Fruit fly (Drosophila melanogaster) whole organism, prepupa: Measurements from ENCODE around the gene CG12560.

Experiments
- CG10631 ChIP-seq: fragments of 200-800 bp; sonication (Bioruptor generic); optimal IDR thresholded peaks from 2 replicates; lab custom pipeline; 2016; ENCODE audit warnings: missing biosample characterization, missing genetic modification characterization
- CG10669 ChIP-seq: fragments of 200-800 bp; sonication (Bioruptor generic); optimal IDR thresholded peaks from 3 replicates; lab custom pipeline; 2018; ENCODE audit warnings: missing biosample characterization, mild to moderate bottlenecking, missing genetic modification characterization, moderate library complexity
- CG11294 ChIP-seq: fragments of 200-800 bp; sonication (Bioruptor generic); IDR thresholded peaks from 2 replicates; pipeline ENCODE4 v1.3.6; 2022; ENCODE audit warnings: missing biosample characterization, missing genetic modification characterization
- CG11762 ChIP-seq: fragments of 200-800 bp; sonication (Bioruptor generic); optimal IDR thresholded peaks from 3 replicates; lab custom pipeline; 2016; ENCODE audit warnings: missing biosample characterization, missing genetic modification characterization; ENCODE audit not compliant: insufficient read depth
- CG11902 ChIP-seq: fragments of 200-800 bp; sonication (Bioruptor generic); optimal IDR thresholded peaks from 3 replicates; lab custom pipeline; 2016; ENCODE audit warnings: missing biosample characterization, missing genetic modification characterization
- CG15336 ChIP-seq: fragments of 200-800 bp; sonication (Bioruptor generic); IDR thresholded peaks from 2 replicates; pipeline ENCODE4 v1.3.6; 2022; ENCODE audit warnings: missing biosample characterization, missing genetic modification characterization
- CG1621 ChIP-seq: fragments of 200-800 bp; sonication (Bioruptor generic); optimal IDR thresholded peaks from 3 replicates; lab custom pipeline; 2018; ENCODE audit warnings: missing biosample characterization, mild to moderate bottlenecking, missing genetic modification characterization
- CG16779 ChIP-seq: fragments of 200-800 bp; sonication (Bioruptor generic); optimal IDR thresholded peaks from 3 replicates; lab custom pipeline; 2017; ENCODE audit warnings: missing biosample characterization, mild to moderate bottlenecking, missing genetic modification characterization
- CG31627 ChIP-seq: fragments of 200-800 bp; sonication (Bioruptor generic); optimal IDR thresholded peaks from 3 replicates; lab custom pipeline; 2016; ENCODE audit warnings: missing biosample characterization, missing genetic modification characterization
- CG34406 ChIP-seq: fragments of 200-800 bp; sonication (Bioruptor generic); optimal IDR thresholded peaks from 3 replicates; lab custom pipeline; 2016; ENCODE audit warnings: missing biosample characterization, missing genetic modification characterization
- CG3919 ChIP-seq: fragments of 200-800 bp; sonication (Bioruptor generic); optimal IDR thresholded peaks from 3 replicates; lab custom pipeline; 2016; ENCODE audit warnings: missing biosample characterization, missing genetic modification characterization
- CG6163 ChIP-seq: fragments of 200-800 bp; sonication (Bioruptor generic); IDR thresholded peaks from 3 replicates; pipeline ENCODE4 v1.3.6; 2022; ENCODE audit warnings: missing biosample characterization, missing genetic modification characterization
- CG6276 ChIP-seq: fragments of 200-800 bp; sonication (Bioruptor generic); optimal IDR thresholded peaks from 2 replicates; lab custom pipeline; 2017; ENCODE audit warnings: missing biosample characterization, mild to moderate bottlenecking, missing genetic modification characterization
- CG6792 ChIP-seq: fragments of 200-800 bp; sonication (Bioruptor generic); optimal IDR thresholded peaks from 3 replicates; lab custom pipeline; 2016; ENCODE audit warnings: missing biosample characterization, missing genetic modification characterization
- CG6854 ChIP-seq: fragments of 200-800 bp; sonication (Bioruptor generic); optimal IDR thresholded peaks from 2 replicates; lab custom pipeline; 2017; ENCODE audit warnings: missing biosample characterization, mild to moderate bottlenecking, missing genetic modification characterization
- CG7368 ChIP-seq: fragments of 200-800 bp; sonication (Bioruptor generic); optimal IDR thresholded peaks from 3 replicates; lab custom pipeline; 2016; ENCODE audit warnings: missing biosample characterization, missing genetic modification characterization
- CG8119 ChIP-seq: fragments of 200-800 bp; sonication (Bioruptor generic); IDR thresholded peaks from 3 replicates; pipeline ENCODE4 v1.3.6; 2022; ENCODE audit warnings: missing biosample characterization, missing genetic modification characterization
- CG8632 ChIP-seq: fragments of 200-800 bp; sonication (Bioruptor generic); optimal IDR thresholded peaks from 3 replicates; lab custom pipeline; 2016; ENCODE audit warnings: missing biosample characterization, missing genetic modification characterization
- Eip75B ChIP-seq: fragments of 200-800 bp; sonication (Bioruptor generic); optimal IDR thresholded peaks from 3 replicates; lab custom pipeline; 2016; ENCODE audit warnings: missing biosample characterization, missing genetic modification characterization
- Eip78C ChIP-seq: fragments of 200-800 bp; sonication (Bioruptor generic); peaks from one replicate; lab custom pipeline; 2016; ENCODE audit warnings: missing biosample characterization, missing genetic modification characterization
- Eip93F ChIP-seq: fragments of 200-800 bp; sonication (Bioruptor generic); optimal IDR thresholded peaks from 2 replicates; lab custom pipeline; 2016; ENCODE audit warnings: missing biosample characterization, mild to moderate bottlenecking, missing genetic modification characterization
- Ets21C ChIP-seq: fragments of 200-800 bp; sonication (Bioruptor generic); optimal IDR thresholded peaks from 3 replicates; lab custom pipeline; 2016; ENCODE audit warnings: missing biosample characterization, missing genetic modification characterization
- Gug ChIP-seq: fragments of 200-800 bp; sonication (Bioruptor generic); IDR thresholded peaks from 2 replicates; pipeline ENCODE4 v1.3.6; 2022; ENCODE audit warnings: missing biosample characterization, missing genetic modification characterization
- Hr4 ChIP-seq: fragments of 200-800 bp; sonication (Bioruptor generic); optimal IDR thresholded peaks from 3 replicates; lab custom pipeline; 2016; ENCODE audit warnings: missing biosample characterization, missing genetic modification characterization
- Lpt ChIP-seq: fragments of 200-800 bp; sonication (Bioruptor generic); optimal IDR thresholded peaks from 3 replicates; lab custom pipeline; 2016; ENCODE audit warnings: missing biosample characterization, missing genetic modification characterization
- Met ChIP-seq: fragments of 200-800 bp; sonication (Bioruptor generic); optimal IDR thresholded peaks from 3 replicates; lab custom pipeline; 2016; ENCODE audit warnings: missing biosample characterization, missing genetic modification characterization
- Smox ChIP-seq: fragments of 200-800 bp; sonication (Bioruptor generic); optimal IDR thresholded peaks from 3 replicates; lab custom pipeline; 2016; ENCODE audit warnings: missing biosample characterization, missing genetic modification characterization
- Sox102F ChIP-seq: fragments of 200-800 bp; sonication (Bioruptor generic); optimal IDR thresholded peaks from 2 replicates; lab custom pipeline; 2016; ENCODE audit warnings: missing biosample characterization, mild to moderate bottlenecking, missing genetic modification characterization
- Sox14 ChIP-seq: fragments of 200-800 bp; sonication (Bioruptor generic); optimal IDR thresholded peaks from 3 replicates; lab custom pipeline; 2016; ENCODE audit warnings: missing biosample characterization, missing genetic modification characterization
- achi ChIP-seq: fragments of 200-800 bp; sonication (Bioruptor generic); optimal IDR thresholded peaks from 3 replicates; lab custom pipeline; 2016; ENCODE audit warnings: missing biosample characterization, missing genetic modification characterization
- cyc ChIP-seq: fragments of 200-800 bp; sonication (Bioruptor generic); optimal IDR thresholded peaks from 3 replicates; lab custom pipeline; 2016; ENCODE audit warnings: missing biosample characterization, missing genetic modification characterization
- dac ChIP-seq: fragments of 200-800 bp; sonication (Bioruptor generic); optimal IDR thresholded peaks from 2 replicates; lab custom pipeline; 2017; ENCODE audit warnings: missing biosample characterization, mild to moderate bottlenecking, missing genetic modification characterization
- dsx ChIP-seq: fragments of 200-800 bp; optimal IDR thresholded peaks from 3 replicates; lab custom pipeline; 2019; ENCODE audit warnings: missing biosample characterization, mild to moderate bottlenecking, missing genetic modification characterization, moderate library complexity; ENCODE audit not compliant: poor library complexity, severe bottlenecking
- esn ChIP-seq: fragments of 200-800 bp; sonication (Bioruptor generic); optimal IDR thresholded peaks from 2 replicates; lab custom pipeline; 2016; ENCODE audit warnings: missing biosample characterization, mild to moderate bottlenecking, missing genetic modification characterization, moderate library complexity
- fd85E ChIP-seq: fragments of 200-800 bp; sonication (Bioruptor generic); optimal IDR thresholded peaks from 3 replicates; lab custom pipeline; 2016; ENCODE audit warnings: missing biosample characterization, missing genetic modification characterization
- fkh ChIP-seq: fragments of 200-800 bp; sonication (Bioruptor generic); optimal IDR thresholded peaks from 3 replicates; lab custom pipeline; 2017; ENCODE audit warnings: missing biosample characterization, mild to moderate bottlenecking, missing genetic modification characterization, moderate library complexity
- lz ChIP-seq: fragments of 200-800 bp; sonication (Bioruptor generic); optimal IDR thresholded peaks from 3 replicates; lab custom pipeline; 2016; ENCODE audit warnings: missing biosample characterization, missing genetic modification characterization
- pdm3 ChIP-seq: fragments of 200-800 bp; sonication (Bioruptor generic); optimal IDR thresholded peaks from 3 replicates; lab custom pipeline; 2016; ENCODE audit warnings: missing biosample characterization, missing genetic modification characterization
- salr ChIP-seq, 2 experiments: fragments of 200-800 bp; sonication (Bioruptor generic); optimal IDR thresholded peaks; 3 replicates each; lab custom pipeline; 2016 to 2018; ENCODE audit warnings: missing biosample characterization in 2 of 2, missing genetic modification characterization in 2 of 2, mild to moderate bottlenecking in 1 of 2
- spab ChIP-seq: fragments of 200-800 bp; sonication (Bioruptor generic); optimal IDR thresholded peaks from 2 replicates; lab custom pipeline; 2017; ENCODE audit warnings: missing biosample characterization, mild to moderate bottlenecking, missing genetic modification characterization, missing genetic modification reagents
- ss ChIP-seq, 2 experiments: fragments of 200-800 bp; sonication (Bioruptor generic); optimal IDR thresholded peaks; 2 replicates in 1 of 2; 3 replicates in 1 of 2; lab custom pipeline; 2017 to 2018; ENCODE audit warnings: mild to moderate bottlenecking in 2 of 2, missing biosample characterization in 2 of 2, missing genetic modification characterization in 2 of 2, moderate library complexity in 1 of 2
- topi ChIP-seq: fragments of 200-800 bp; sonication (Bioruptor generic); optimal IDR thresholded peaks from 3 replicates; lab custom pipeline; 2016; ENCODE audit warnings: missing biosample characterization, missing genetic modification characterization
- vri ChIP-seq: fragments of 200-800 bp; sonication (Bioruptor generic); optimal IDR thresholded peaks from 3 replicates; lab custom pipeline; 2016; ENCODE audit warnings: missing biosample characterization, mild to moderate bottlenecking, missing genetic modification characterization

CG12560 gene

DNA sequence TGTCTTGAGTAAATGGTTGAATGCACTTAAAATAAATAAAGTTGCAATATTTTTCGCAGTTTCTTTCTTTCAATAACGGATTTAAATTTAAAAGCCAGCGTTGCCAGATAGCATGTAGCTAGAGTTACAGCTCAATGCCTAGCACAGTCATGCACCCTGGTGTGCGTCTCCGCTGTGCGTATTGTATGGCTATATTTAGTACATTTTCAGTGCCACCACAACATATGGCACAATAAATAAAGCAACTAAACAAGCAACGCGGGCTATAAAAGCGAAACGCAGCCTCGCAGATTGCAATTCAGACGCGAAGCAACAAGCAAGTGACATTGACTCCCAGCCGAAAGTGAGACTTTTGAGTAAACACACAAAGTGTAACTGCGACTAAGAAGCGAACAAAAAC, 10.6 kb downstream of the CG12560 start, which contains the start of gene Sirup (continued):
- TF ChIP-seq Eip93F (GFP tag; lab: Kevin White, UChicago) (no peak), topi (GFP tag; lab: Kevin White, UChicago) (no peak), Ets21C (GFP tag; lab: Kevin White, UChicago) (no peak), CG1621 (tag; lab: Kevin White, UChicago) (peak; percentile 2), CG11902 (GFP tag; lab: Kevin White, UChicago) (no peak), dac (GFP tag; lab: Kevin White, UChicago) (no peak), CG3919 (GFP tag; lab: Kevin White, UChicago) (peak; percentile 47), CG6163 (GFP tag; lab: Robert Waterston, UW) (no peak), CG31627 (no peak), lz (GFP tag; lab: Kevin White, UChicago) (no peak), fkh (peak; percentile 67), CG16779 (tag; lab: Kevin White, UChicago) (peak; percentile 39), CG11294 (no peak), Eip75B (GFP tag; lab: Kevin White, UChicago) (peak; percentile 29), ss (GFP tag; optimal IDR thresholded peaks at IDR 0.05; lab: Kevin White, UChicago) (peak; percentile 16 to 47), vri (GFP tag; lab: Kevin White, UChicago) (peak; percentile 93), Smox (GFP tag; lab: Kevin White, UChicago) (no peak)

DNA sequence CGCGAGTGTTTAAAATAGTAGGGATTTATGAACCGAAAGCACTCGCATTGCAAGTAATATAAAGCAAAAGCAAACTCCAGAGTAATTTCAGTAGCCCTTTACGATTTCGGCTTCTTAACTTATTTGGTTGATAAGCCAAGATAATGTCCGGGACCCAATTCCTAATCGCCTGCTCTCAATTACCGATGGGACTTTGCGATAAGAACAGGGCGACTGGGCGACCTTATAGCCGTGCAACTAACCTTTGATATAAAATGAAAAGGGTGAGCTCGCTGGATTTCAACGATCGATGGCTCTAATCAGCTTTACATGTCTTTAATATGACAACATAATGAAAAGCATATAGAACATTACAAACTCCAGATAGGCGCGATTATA, 11.2 kb downstream of the CG12560 start, which contains the start of gene CG7227:
Gene CG7227, minus strand, starts transcription at position 72 of the 378 bp plus-strand sequence.
- TF ChIP-seq CG8632 (GFP tag; lab: Kevin White, UChicago) (no peak), CG3919 (GFP tag; lab: Kevin White, UChicago) (no peak), Eip93F (GFP tag; lab: Kevin White, UChicago) (no peak), CG15336 (GFP tag; lab: Robert Waterston, UW) (no peak), Met (GFP tag; lab: Kevin White, UChicago) (no peak), Hr4 (no peak)

DNA sequence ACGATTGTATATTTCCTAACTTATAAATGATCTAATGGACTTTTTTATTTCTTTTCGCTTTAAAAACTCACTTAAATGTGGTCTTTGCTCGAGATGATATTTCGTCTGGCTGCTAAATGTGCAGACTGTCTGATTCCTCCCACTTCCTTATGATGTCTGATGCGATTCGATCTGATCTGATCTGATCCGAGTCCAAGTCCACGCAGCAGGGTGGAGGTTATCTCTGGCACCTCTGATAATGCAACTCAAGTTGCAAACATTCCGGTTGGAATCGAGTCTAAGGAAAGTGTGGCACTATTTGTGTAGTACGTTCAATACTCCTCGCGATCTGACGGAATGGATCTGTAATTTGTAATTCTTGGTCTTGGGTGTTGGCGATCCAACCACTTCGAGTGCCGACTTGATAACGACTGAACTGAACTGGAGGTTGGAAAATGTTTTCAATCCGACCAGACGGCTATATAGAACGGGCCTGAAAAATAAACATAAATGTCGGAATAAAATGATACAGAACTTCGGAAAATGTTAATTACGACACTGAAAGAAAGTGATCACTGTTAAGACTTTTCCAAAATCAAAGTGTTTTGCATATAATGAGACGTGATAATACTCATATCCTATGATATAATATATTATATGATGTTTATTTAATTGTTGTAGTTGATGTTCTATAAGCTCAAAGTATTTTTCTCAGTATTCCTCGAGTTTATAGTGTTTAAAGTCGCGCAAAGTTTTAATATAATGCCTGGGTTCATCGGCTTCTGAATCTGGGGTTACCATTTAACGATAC, 11.8 kb downstream of the CG12560 start:
- TF ChIP-seq Eip78C (peak; percentile 78), CG6854 (GFP tag; lab: Kevin White, UChicago) (no peak), topi (GFP tag; lab: Kevin White, UChicago) (no peak), CG6276 (GFP tag; lab: Kevin White, UChicago) (peak; percentile 30), achi (GFP tag; lab: Kevin White, UChicago) (no peak), CG7368 (GFP tag; lab: Kevin White, UChicago) (peak; percentile 4), CG10669 (GFP tag; lab: Kevin White, UChicago) (peak; percentile 56), CG34406 (GFP tag; lab: Kevin White, UChicago) (peak; percentile 11), Sox14 (no peak), fd85E (GFP tag; lab: Kevin White, UChicago) (no peak), spab (peak; percentile 50), CG15336 (GFP tag; lab: Robert Waterston, UW) (0 out of 2 replicates have a peak, but pooled peaks have one; percentile 9), CG6163 (GFP tag; lab: Robert Waterston, UW) (peak; percentile 39; the same call in 1 of the 3 replicates), CG11294 (no peak), pdm3 (GFP tag; lab: Kevin White, UChicago) (no peak), Sox102F (GFP tag; lab: Kevin White, UChicago) (no peak), CG8119 (GFP tag; lab: Robert Waterston, UW) (no peak), fkh (no peak), dsx (GFP tag; lab: Kevin White, UChicago) (peak; percentile 62), CG8632 (GFP tag; lab: Kevin White, UChicago) (peak; percentile 12), Smox (GFP tag; lab: Kevin White, UChicago) (no peak), CG11762 (peak; percentile 23), ss (GFP tag; optimal IDR thresholded peaks at IDR 0.05; lab: Kevin White, UChicago) (peak in 1 of 2 experiments; percentile 50), Gug (GFP tag; lab: Robert Waterston, UW) (0 out of 2 replicates have a peak, but pooled peaks have one; percentile 13), Lpt (no peak), CG3919 (GFP tag; lab: Kevin White, UChicago) (peak; percentile 13), salr (GFP tag; optimal IDR thresholded peaks at IDR 0.05; lab: Kevin White, UChicago) (no peak), CG31627 (no peak), esn (GFP tag; lab: Kevin White, UChicago) (no peak), cyc (GFP tag; lab: Kevin White, UChicago) (no peak), CG10631 (GFP tag; lab: Kevin White, UChicago) (no peak), lz (GFP tag; lab: Kevin White, UChicago) (no peak), CG6792 (GFP tag; lab: Kevin White, UChicago) (peak; percentile 32), CG1621 (tag; lab: Kevin White, UChicago) (peak; percentile 9), Eip75B (GFP tag; lab: Kevin White, UChicago) (no peak), Met (GFP tag; lab: Kevin White, UChicago) (no peak)
